Fruit fly (Drosophila melanogaster) whole organism, embryonic: ENCODE measurements around the gene TFAM.

Source experiments
- Atf3 ChIP-seq: fragments of 200-800 bp; sonication (Bioruptor generic); optimal IDR thresholded peaks from 3 replicates; lab custom pipeline; 2016; ENCODE audit warnings: missing biosample characterization, missing genetic modification characterization
- B-H1 ChIP-seq: fragments of 200-800 bp; sonication (Bioruptor generic); IDR thresholded peaks from 3 replicates; pipeline ENCODE4 v1.3.6; 2022; ENCODE audit warnings: missing biosample characterization, missing genetic modification characterization
- CG10267 ChIP-seq: fragments of 200-800 bp; sonication (Bioruptor generic); optimal IDR thresholded peaks from 2 replicates; lab custom pipeline; 2018; ENCODE audit warnings: missing biosample characterization, mild to moderate bottlenecking, missing genetic modification characterization, moderate library complexity
- CG10979 ChIP-seq: fragments of 200-800 bp; sonication (Bioruptor generic); optimal IDR thresholded peaks from 2 replicates; lab custom pipeline; 2018; ENCODE audit warnings: missing biosample characterization, mild to moderate bottlenecking, missing genetic modification characterization, moderate library complexity
- CG12071 ChIP-seq: fragments of 200-800 bp; sonication (Bioruptor generic); optimal IDR thresholded peaks from 3 replicates; lab custom pipeline; 2018; ENCODE audit warnings: missing biosample characterization, mild to moderate bottlenecking, missing genetic modification characterization
- CG13775 ChIP-seq: fragments of 200-800 bp; sonication (Bioruptor generic); optimal IDR thresholded peaks from 3 replicates; lab custom pipeline; 2017; ENCODE audit warnings: missing biosample characterization, mild to moderate bottlenecking, missing genetic modification characterization
- CG1529 ChIP-seq: fragments of 200-800 bp; sonication (Bioruptor generic); optimal IDR thresholded peaks from 3 replicates; lab custom pipeline; 2018; ENCODE audit warnings: missing biosample characterization, missing genetic modification characterization
- CG15479 ChIP-seq: fragments of 200-800 bp; sonication (Bioruptor generic); optimal IDR thresholded peaks from 3 replicates; lab custom pipeline; 2019; ENCODE audit warnings: missing biosample characterization, mild to moderate bottlenecking, missing genetic modification characterization, moderate library complexity
- CG1602 ChIP-seq: fragments of 200-800 bp; sonication (Bioruptor generic); optimal IDR thresholded peaks from 3 replicates; lab custom pipeline; 2016; ENCODE audit warnings: missing biosample characterization, missing genetic modification characterization
- CG16815 ChIP-seq: fragments of 200-800 bp; sonication (Bioruptor generic); optimal IDR thresholded peaks from 3 replicates; lab custom pipeline; 2017; ENCODE audit warnings: missing biosample characterization, mild to moderate bottlenecking, missing genetic modification characterization
- CG17829 ChIP-seq: fragments of 200-800 bp; optimal IDR thresholded peaks from 2 replicates; lab custom pipeline; 2019; ENCODE audit warnings: missing biosample characterization, mild to moderate bottlenecking, missing genetic modification characterization, moderate library complexity
- CG30403 ChIP-seq: fragments of 200-800 bp; sonication (Bioruptor generic); optimal IDR thresholded peaks from 3 replicates; lab custom pipeline; 2016; ENCODE audit warnings: missing biosample characterization, missing genetic modification characterization
- CG32767 ChIP-seq: fragments of 200-800 bp; sonication (Bioruptor generic); IDR thresholded peaks from 2 replicates; pipeline ENCODE4 v1.3.6; 2022; ENCODE audit warnings: missing biosample characterization, missing genetic modification characterization
- CG4854 ChIP-seq: fragments of 200-800 bp; sonication (Bioruptor generic); optimal IDR thresholded peaks from 2 replicates; lab custom pipeline; 2016; ENCODE audit warnings: missing biosample characterization, missing genetic modification characterization, inconsistent platforms
- CG6654 ChIP-seq: fragments of 200-800 bp; sonication (Bioruptor generic); optimal IDR thresholded peaks from 2 replicates; lab custom pipeline; 2017; ENCODE audit warnings: missing biosample characterization, mild to moderate bottlenecking, missing genetic modification characterization
- CG8478 ChIP-seq: fragments of >200 bp; optimal IDR thresholded peaks from 2 replicates; lab custom pipeline; 2018
- CG9609 ChIP-seq: fragments of 200-800 bp; sonication (Bioruptor generic); optimal IDR thresholded peaks from 3 replicates; lab custom pipeline; 2016; ENCODE audit warnings: missing biosample characterization, missing genetic modification characterization
- Deaf1 ChIP-seq: fragments of 200-800 bp; optimal IDR thresholded peaks from 3 replicates; lab custom pipeline; 2019; ENCODE audit warnings: missing biosample characterization, mild to moderate bottlenecking, missing genetic modification characterization, moderate library complexity
- Doc2 ChIP-seq: fragments of 200-800 bp; sonication (Bioruptor generic); IDR thresholded peaks from 2 replicates; pipeline ENCODE4 v1.3.6; 2022; ENCODE audit warnings: missing biosample characterization, missing genetic modification characterization
- Dp ChIP-seq: fragments of 200-800 bp; sonication (Bioruptor generic); optimal IDR thresholded peaks from 2 replicates; lab custom pipeline; 2018; ENCODE audit warnings: missing biosample characterization, mild to moderate bottlenecking, missing genetic modification characterization, moderate library complexity
- Lpt ChIP-seq: fragments of >200 bp; optimal IDR thresholded peaks from 2 replicates; lab custom pipeline; 2018; ENCODE audit warnings: missing biosample characterization, missing genetic modification characterization
- Max ChIP-seq: fragments of 200-800 bp; sonication (Bioruptor generic); optimal IDR thresholded peaks from 2 replicates; lab custom pipeline; 2016; ENCODE audit warnings: missing biosample characterization, mild to moderate bottlenecking, missing genetic modification characterization
- Meics ChIP-seq: fragments of 200-800 bp; sonication (Bioruptor generic); optimal IDR thresholded peaks from 2 replicates; lab custom pipeline; 2017; ENCODE audit warnings: missing biosample characterization, mild to moderate bottlenecking, missing genetic modification characterization
- NC2α ChIP-seq: fragments of 200-800 bp; sonication (Bioruptor generic); optimal IDR thresholded peaks from 2 replicates; lab custom pipeline; 2016; ENCODE audit warnings: missing biosample characterization, missing genetic modification characterization
- Pdp1 ChIP-seq, 2 experiments: fragments of 200-800 bp; sonication (Bioruptor generic); optimal IDR thresholded peaks; 3 replicates each; lab custom pipeline; 2016; ENCODE audit warnings: missing biosample characterization in 2 of 2, missing genetic modification characterization in 2 of 2, mild to moderate bottlenecking in 1 of 2, moderate library complexity in 1 of 2
- Xrp1 ChIP-seq: fragments of 200-800 bp; sonication (Bioruptor generic); IDR thresholded peaks from 2 replicates; pipeline ENCODE4 v1.3.6; 2022; ENCODE audit warnings: missing biosample characterization, missing genetic modification characterization
- ase ChIP-seq: fragments of 200-800 bp; sonication (Bioruptor generic); IDR thresholded peaks from 3 replicates; pipeline ENCODE4 v1.3.6; 2022; ENCODE audit warnings: missing biosample characterization, missing genetic modification characterization
- btn ChIP-seq: fragments of 200-800 bp; sonication (Bioruptor generic); optimal IDR thresholded peaks from 2 replicates; lab custom pipeline; 2016; ENCODE audit warnings: missing biosample characterization, missing genetic modification characterization
- cad ChIP-seq: fragments of >200 bp; optimal IDR thresholded peaks from 2 replicates; lab custom pipeline; 2017; ENCODE audit warnings: missing biosample characterization, missing genetic modification characterization
- cas ChIP-seq: fragments of 200-800 bp; sonication (Bioruptor generic); IDR thresholded peaks from 2 replicates; pipeline ENCODE4 v1.3.6; 2022; ENCODE audit warnings: missing biosample characterization, missing genetic modification characterization
- cato ChIP-seq: fragments of 200-800 bp; sonication (Bioruptor generic); optimal IDR thresholded peaks from 2 replicates; lab custom pipeline; 2016; ENCODE audit warnings: missing biosample characterization, missing genetic modification characterization, borderline replicate concordance
- emc ChIP-seq: fragments of 200-800 bp; sonication (Bioruptor generic); optimal IDR thresholded peaks from 2 replicates; lab custom pipeline; 2016; ENCODE audit warnings: missing biosample characterization, missing genetic modification characterization
- jigr1 ChIP-seq: fragments of 200-800 bp; sonication (Bioruptor generic); IDR thresholded peaks from 3 replicates; pipeline ENCODE4 v1.3.6; 2022; ENCODE audit warnings: missing biosample characterization, missing genetic modification characterization
- lmd ChIP-seq: fragments of 200-800 bp; sonication (Bioruptor generic); IDR thresholded peaks from 2 replicates; pipeline ENCODE4 v1.3.6; 2022; ENCODE audit warnings: missing biosample characterization, missing genetic modification characterization
- mld ChIP-seq: fragments of 200-800 bp; sonication (Bioruptor generic); IDR thresholded peaks from 3 replicates; pipeline ENCODE4 v1.3.6; 2022; ENCODE audit warnings: missing biosample characterization, missing genetic modification characterization; ENCODE audit not compliant: partially characterized antibody
- nmo ChIP-seq: fragments of 200-800 bp; sonication (Bioruptor generic); optimal IDR thresholded peaks from 2 replicates; lab custom pipeline; 2018; ENCODE audit warnings: missing biosample characterization, mild to moderate bottlenecking, missing genetic modification characterization, moderate library complexity
- prd ChIP-seq, 3 experiments: fragments of >200 bp in 2 of 3; fragments of 200-800 bp in 1 of 3; sonication (Bioruptor generic) in 1 of 3; optimal IDR thresholded peaks in 2 of 3; IDR thresholded peaks in 1 of 3; 2 replicates in 2 of 3; 3 replicates in 1 of 3; pipeline versions ENCODE4 v1.3.6 to Lab custom; 2017 to 2022; ENCODE audit warnings: missing biosample characterization in 1 of 3, missing genetic modification characterization in 1 of 3
- pros ChIP-seq: fragments of 200-800 bp; sonication (Bioruptor generic); optimal IDR thresholded peaks from 3 replicates; lab custom pipeline; 2019; ENCODE audit warnings: missing biosample characterization, mild to moderate bottlenecking, missing genetic modification characterization, moderate library complexity
- run ChIP-seq: fragments of 200-800 bp; sonication (Bioruptor generic); optimal IDR thresholded peaks from 3 replicates; lab custom pipeline; 2018; ENCODE audit warnings: missing biosample characterization, mild to moderate bottlenecking, missing genetic modification characterization
- salm ChIP-seq: fragments of 200-800 bp; sonication (Bioruptor generic); optimal IDR thresholded peaks from 2 replicates; lab custom pipeline; 2018; ENCODE audit warnings: missing biosample characterization, mild to moderate bottlenecking, missing genetic modification characterization
- sens-2 ChIP-seq: fragments of 200-800 bp; sonication (Bioruptor generic); IDR thresholded peaks from 2 replicates; pipeline ENCODE4 v1.3.6; 2022; ENCODE audit warnings: missing biosample characterization, missing genetic modification characterization
- slou ChIP-seq: fragments of 200-800 bp; sonication (Bioruptor generic); optimal IDR thresholded peaks from 3 replicates; lab custom pipeline; 2016; ENCODE audit warnings: missing biosample characterization, missing genetic modification characterization
- sr ChIP-seq: fragments of 200-800 bp; sonication (Bioruptor generic); IDR thresholded peaks from 3 replicates; pipeline ENCODE4 v1.3.6; 2022; ENCODE audit warnings: missing biosample characterization, missing genetic modification characterization
- stc ChIP-seq: fragments of 200-800 bp; sonication (Bioruptor generic); IDR thresholded peaks from 2 replicates; pipeline ENCODE4 v1.3.6; 2022; ENCODE audit warnings: missing biosample characterization, missing genetic modification characterization
- tio ChIP-seq: fragments of 200-800 bp; sonication (Bioruptor generic); optimal IDR thresholded peaks from 2 replicates; lab custom pipeline; 2017; ENCODE audit warnings: missing biosample characterization, missing genetic modification characterization, inconsistent platforms
- trem ChIP-seq: fragments of 200-800 bp; optimal IDR thresholded peaks from 3 replicates; lab custom pipeline; 2019; ENCODE audit warnings: missing biosample characterization, mild to moderate bottlenecking, missing genetic modification characterization, moderate library complexity
- z ChIP-seq: fragments of 200-800 bp; sonication (Bioruptor generic); IDR thresholded peaks from 3 replicates; pipeline ENCODE4 v1.3.6; 2022; ENCODE audit warnings: missing biosample characterization, missing genetic modification characterization
- zen ChIP-seq: fragments of 200-800 bp; sonication (Bioruptor generic); optimal IDR thresholded peaks from 3 replicates; lab custom pipeline; 2018; ENCODE audit warnings: missing biosample characterization, mild to moderate bottlenecking, missing genetic modification characterization, moderate library complexity
- zf30C ChIP-seq: fragments of 200-800 bp; sonication (Bioruptor generic); optimal IDR thresholded peaks from 3 replicates; lab custom pipeline; 2018; ENCODE audit warnings: missing biosample characterization, mild to moderate bottlenecking, missing genetic modification characterization

Gene TFAM

DNA sequence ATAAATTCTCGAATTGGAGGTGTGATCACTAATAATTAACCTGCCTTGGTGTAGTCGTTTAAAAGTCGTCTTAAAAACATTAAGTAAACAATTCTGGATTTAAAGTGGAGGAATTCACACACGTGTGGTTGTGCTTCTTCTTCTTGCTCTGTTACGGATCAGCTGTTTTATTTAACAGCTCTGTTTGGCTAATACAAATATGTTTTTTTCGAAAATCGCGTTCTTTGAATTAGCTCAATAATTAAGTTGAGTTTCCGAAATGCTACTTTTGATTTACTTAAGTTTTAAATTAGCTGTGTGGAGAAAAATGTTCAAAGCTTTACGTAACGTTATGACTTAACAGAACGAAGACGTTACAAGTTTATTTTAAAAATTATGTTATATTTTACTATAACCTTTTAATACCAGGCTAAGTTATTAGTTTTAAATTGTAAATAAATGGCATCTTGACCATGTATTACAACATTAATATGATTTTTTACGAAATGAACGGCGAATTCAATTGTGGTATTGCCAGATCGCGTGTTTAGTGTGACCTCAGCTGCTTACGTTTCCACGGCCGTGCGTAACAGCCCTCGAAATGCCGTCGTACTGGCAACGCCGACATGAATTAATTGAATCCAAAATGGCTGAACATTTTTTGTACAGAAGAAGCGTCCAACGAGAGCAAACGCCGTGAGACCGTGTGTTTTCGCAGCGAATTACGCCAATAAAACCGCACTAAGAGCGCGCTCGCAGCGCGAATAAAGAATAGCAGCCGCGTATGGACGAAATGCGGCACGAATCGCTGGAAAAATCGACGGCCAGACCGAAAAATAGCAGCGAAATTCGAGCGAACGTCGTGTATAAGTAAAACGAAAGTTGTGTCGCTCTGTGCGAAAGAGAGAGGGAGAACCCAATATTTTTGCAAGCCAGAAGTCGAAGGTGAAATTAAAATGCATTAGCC, 16.0 kb upstream of the TFAM start, which contains the start of the genes Pus1 and bon (continued):
- TF ChIP-seq lmd (GFP tag; lab: Robert Waterston, UW), result no peak
- no peak for TF ChIP-seq jigr1 (GFP tag; lab: Robert Waterston, UW)
- no peak for TF ChIP-seq Xrp1 (GFP tag; lab: Robert Waterston, UW)
- TF ChIP-seq Lpt (GFP tag; lab: Kevin White, UChicago), result no peak
- no peak for TF ChIP-seq CG6654 (GFP tag; lab: Kevin White, UChicago)
- TF ChIP-seq ase, result no peak
- TF ChIP-seq CG15479 (GFP tag; lab: Kevin White, UChicago), result no peak
- no peak for TF ChIP-seq pros
- no peak for TF ChIP-seq sr (GFP tag; lab: Robert Waterston, UW)
- TF ChIP-seq CG16815 (GFP tag; lab: Kevin White, UChicago), result no peak
- peak; percentile 17 for TF ChIP-seq Atf3
- TF ChIP-seq trem (tag; lab: Kevin White, UChicago), result peak; percentile 51
- TF ChIP-seq prd (optimal IDR thresholded peaks at IDR 0.05; lab: Kevin White, UChicago), result no peak
- peak; percentile 12; the same call in 1 of the 3 replicates for TF ChIP-seq prd (GFP tag; IDR thresholded peaks at IDR 0.05; lab: Robert Waterston, UW)
- TF ChIP-seq salm (tag; lab: Kevin White, UChicago), result no peak
- peak; percentile 65 for TF ChIP-seq CG8478
- TF ChIP-seq nmo (GFP tag; lab: Kevin White, UChicago), result peak; percentile 29
- TF ChIP-seq Meics, result no peak
- peak; percentile 35 for TF ChIP-seq Dp (GFP tag; lab: Kevin White, UChicago)
- no peak for TF ChIP-seq stc
- no peak for TF ChIP-seq CG32767 (GFP tag; lab: Robert Waterston, UW)
- TF ChIP-seq cato, result no peak
- TF ChIP-seq Pdp1 (GFP tag; optimal IDR thresholded peaks at IDR 0.05; lab: Kevin White, UChicago), result peak in 1 of 2 experiments; percentile 87
- no peak for TF ChIP-seq zf30C (GFP tag; lab: Kevin White, UChicago)
- TF ChIP-seq CG30403 (GFP tag; lab: Kevin White, UChicago), result peak; percentile 25
- TF ChIP-seq CG1529, result no peak
- no peak for TF ChIP-seq B-H1 (GFP tag; lab: Robert Waterston, UW)
- no peak for TF ChIP-seq slou
- TF ChIP-seq CG17829 (tag; lab: Kevin White, UChicago), result peak; percentile 8
- TF ChIP-seq cas (GFP tag; lab: Robert Waterston, UW), result no peak
- no peak for TF ChIP-seq cad
- TF ChIP-seq tio (GFP tag; lab: Kevin White, UChicago), result no peak
- TF ChIP-seq CG10267, result peak; percentile 40
- no peak for TF ChIP-seq CG4854
- TF ChIP-seq btn (GFP tag; lab: Kevin White, UChicago), result no peak
- TF ChIP-seq NC2α, result no peak
- no peak for TF ChIP-seq CG9609 (GFP tag; lab: Kevin White, UChicago)
- peak; percentile 63 for TF ChIP-seq Deaf1 (tag; lab: Kevin White, UChicago)
- no peak for TF ChIP-seq z (GFP tag; lab: Robert Waterston, UW)
- no peak for TF ChIP-seq CG13775 (GFP tag; lab: Kevin White, UChicago)
- TF ChIP-seq mld (GFP tag; lab: Robert Waterston, UW), result no peak
- TF ChIP-seq CG12071 (GFP tag; lab: Kevin White, UChicago), result no peak
- TF ChIP-seq CG10979, result no peak
- TF ChIP-seq sens-2 (GFP tag; lab: Robert Waterston, UW), result no peak
- TF ChIP-seq zen, result peak; percentile 74
- peak; percentile 38 for TF ChIP-seq Max (GFP tag; lab: Kevin White, UChicago)
- TF ChIP-seq Doc2, result no peak
- no peak for TF ChIP-seq CG1602 (GFP tag; lab: Kevin White, UChicago)
- TF ChIP-seq run (tag; lab: Kevin White, UChicago), result no peak
- no peak for TF ChIP-seq emc (GFP tag; lab: Kevin White, UChicago)
